Fruit fly (Drosophila melanogaster) whole organism, prepupa: ENCODE results near the gene VhaM9.7-b.

ENCODE experiments used
- CG11294 ChIP-seq: fragments of 200-800 bp; sonication (Bioruptor generic); IDR thresholded peaks from 2 replicates; pipeline ENCODE4 v1.3.6; 2022; ENCODE audit warnings: missing biosample characterization, missing genetic modification characterization
- CG8632 ChIP-seq: fragments of 200-800 bp; sonication (Bioruptor generic); optimal IDR thresholded peaks from 3 replicates; lab custom pipeline; 2016; ENCODE audit warnings: missing biosample characterization, missing genetic modification characterization
- CG9139 ChIP-seq: fragments of 200-800 bp; sonication (Bioruptor generic); optimal IDR thresholded peaks from 3 replicates; lab custom pipeline; 2017; ENCODE audit warnings: missing biosample characterization, mild to moderate bottlenecking, missing genetic modification characterization
- Hr39 ChIP-seq: fragments of 200-800 bp; sonication (Bioruptor generic); optimal IDR thresholded peaks from 2 replicates; lab custom pipeline; 2016; ENCODE audit warnings: missing biosample characterization, missing genetic modification characterization
- acj6 ChIP-seq: fragments of 200-800 bp; sonication (Bioruptor generic); optimal IDR thresholded peaks from 3 replicates; lab custom pipeline; 2016; ENCODE audit warnings: missing biosample characterization, missing genetic modification characterization
- salr ChIP-seq, 2 experiments: fragments of 200-800 bp; sonication (Bioruptor generic); optimal IDR thresholded peaks; 3 replicates each; lab custom pipeline; 2016 to 2018; ENCODE audit warnings: missing biosample characterization in 2 of 2, missing genetic modification characterization in 2 of 2, mild to moderate bottlenecking in 1 of 2
- spab ChIP-seq: fragments of 200-800 bp; sonication (Bioruptor generic); optimal IDR thresholded peaks from 2 replicates; lab custom pipeline; 2017; ENCODE audit warnings: missing biosample characterization, mild to moderate bottlenecking, missing genetic modification characterization, missing genetic modification reagents

DNA sequence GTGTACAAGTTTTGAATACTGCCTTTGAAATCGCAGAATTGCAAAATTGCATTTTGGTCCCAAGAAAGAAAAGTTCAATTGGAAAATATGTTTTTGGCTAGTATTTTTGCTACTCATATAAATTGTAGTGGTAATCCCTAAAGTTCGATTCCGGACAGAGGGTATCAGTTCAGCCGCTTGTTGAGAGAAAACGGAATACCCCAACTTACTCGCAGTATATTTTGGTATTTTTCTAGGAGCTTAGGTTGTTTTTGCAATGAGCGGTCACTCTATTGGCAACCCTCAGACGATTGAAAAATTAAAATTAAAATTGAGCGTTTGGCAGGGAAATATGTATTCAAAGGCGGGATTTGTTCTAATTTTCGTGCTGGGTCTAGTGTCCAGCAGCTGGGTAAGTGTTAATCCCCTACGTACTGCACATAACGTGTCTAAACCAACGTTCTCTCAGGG, 34.7 kb downstream of the VhaM9.7-b start:
- TF ChIP-seq CG11294, result no peak
- no peak for TF ChIP-seq acj6 (GFP tag; lab: Kevin White, UChicago)
- no peak for TF ChIP-seq CG8632
- no peak for TF ChIP-seq spab (GFP tag; lab: Kevin White, UChicago)
- no peak for TF ChIP-seq salr (GFP tag; optimal IDR thresholded peaks at IDR 0.05; lab: Kevin White, UChicago)
- TF ChIP-seq CG9139 (GFP tag; lab: Kevin White, UChicago), result no peak
- TF ChIP-seq Hr39 (GFP tag; lab: Kevin White, UChicago), result no peak
